Worm (Caenorhabditis elegans) whole organism, L4 larva: ENCODE results near the gene T28D6.3.

Experiments
- D1046.2 ChIP-seq: fragments of 200-800 bp; sonication (Bioruptor generic); IDR thresholded peaks from 2 replicates; pipeline ENCODE4 v1.3.6; 2022; ENCODE audit warnings: missing genetic modification characterization, missing compliant biosample characterization
- F26F4.8 ChIP-seq: fragments of 200-800 bp; sonication (Bioruptor generic); conservative IDR thresholded peaks from 2 replicates; pipeline ENCODE4 v1.3.6; 2022; ENCODE audit warnings: missing genetic modification characterization, missing compliant biosample characterization
- ama-1 ChIP-seq: fragments of 150-350 bp; optimal IDR thresholded peaks from 2 replicates; lab custom pipeline; 2014; ENCODE audit warnings: inconsistent platforms, mixed read lengths
- cey-2 ChIP-seq: sonication (generic microtip); optimal IDR thresholded peaks from 3 replicates; lab custom pipeline; 2017; ENCODE audit warnings: missing genetic modification characterization, mild to moderate bottlenecking, missing compliant biosample characterization, antibody characterized with exemption, borderline replicate concordance; ENCODE audit not compliant: insufficient read depth
- dve-1 ChIP-seq: sonication (generic microtip); optimal IDR thresholded peaks from 2 replicates; lab custom pipeline; 2017; ENCODE audit warnings: antibody characterized with exemption, mild to moderate bottlenecking, missing genetic modification characterization, missing compliant biosample characterization; ENCODE audit not compliant: insufficient read depth
- lin-1 ChIP-seq: fragments of 200-800 bp; sonication (Bioruptor generic); IDR thresholded peaks from 2 replicates; pipeline ENCODE4 v1.3.6; 2022; ENCODE audit warnings: missing genetic modification reagents, missing genetic modification characterization, missing compliant biosample characterization
- lsy-2 ChIP-seq, 2 experiments: fragments of 150-350 bp in 1 of 2; sonication (generic microtip) in 1 of 2; optimal IDR thresholded peaks; 2 replicates each; lab custom pipeline; 2014 to 2017; ENCODE audit warnings: missing biosample characterization in 2 of 2, missing genetic modification characterization in 2 of 2
- nhr-42 ChIP-seq: fragments of 200-800 bp; sonication (Bioruptor generic); IDR thresholded peaks from 2 replicates; pipeline ENCODE4 v1.3.6; 2022; ENCODE audit warnings: missing genetic modification characterization, missing compliant biosample characterization
- snpc-4 ChIP-seq: fragments of 150-350 bp; optimal IDR thresholded peaks from 2 replicates; lab custom pipeline; 2014; ENCODE audit warnings: missing biosample characterization, missing genetic modification characterization
- ztf-11 ChIP-seq: fragments of 150-350 bp; optimal IDR thresholded peaks from 2 replicates; lab custom pipeline; 2014; ENCODE audit warnings: missing biosample characterization, missing genetic modification characterization

DNA sequence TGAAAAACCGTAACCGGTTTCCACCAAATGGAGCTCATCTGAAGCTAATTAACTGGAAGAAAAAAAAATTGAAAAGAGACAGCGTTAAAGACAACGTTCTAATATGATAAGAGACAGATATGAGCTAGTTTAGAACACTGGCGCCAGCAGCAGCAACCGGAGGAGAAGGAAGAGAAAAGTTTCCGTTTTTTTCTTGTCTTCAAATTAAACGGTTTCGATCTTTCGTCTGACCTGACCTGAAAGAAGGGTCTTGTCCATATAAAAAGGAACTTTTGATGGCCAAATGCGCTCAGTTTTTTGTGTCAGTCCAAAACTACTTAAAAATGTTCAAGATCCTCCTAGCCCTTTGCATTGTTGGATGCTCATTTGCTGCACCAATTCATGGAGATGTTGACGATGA, at the start of gene T28D6.3:
- TF ChIP-seq ama-1 = no peak
- TF ChIP-seq nhr-42 = no peak
- TF ChIP-seq F26F4.8 (GFP tag; lab: Robert Waterston, UW) = no peak
- no peak for TF ChIP-seq snpc-4
- TF ChIP-seq dve-1 (tag; lab: Kevin White, UChicago) = no peak
- no peak for TF ChIP-seq lsy-2 (tag; optimal IDR thresholded peaks at IDR 0.05; lab: Kevin White, UChicago)
- TF ChIP-seq lin-1 (GFP tag; lab: Robert Waterston, UW) = no peak
- TF ChIP-seq D1046.2 (GFP tag; lab: Robert Waterston, UW) = no peak
- TF ChIP-seq ztf-11 (tag; lab: Kevin White, UChicago) = no peak
- no peak for TF ChIP-seq cey-2
